Fruit fly (Drosophila melanogaster): ENCODE data around the gene CG4558.

The CG4558 gene

DNA sequence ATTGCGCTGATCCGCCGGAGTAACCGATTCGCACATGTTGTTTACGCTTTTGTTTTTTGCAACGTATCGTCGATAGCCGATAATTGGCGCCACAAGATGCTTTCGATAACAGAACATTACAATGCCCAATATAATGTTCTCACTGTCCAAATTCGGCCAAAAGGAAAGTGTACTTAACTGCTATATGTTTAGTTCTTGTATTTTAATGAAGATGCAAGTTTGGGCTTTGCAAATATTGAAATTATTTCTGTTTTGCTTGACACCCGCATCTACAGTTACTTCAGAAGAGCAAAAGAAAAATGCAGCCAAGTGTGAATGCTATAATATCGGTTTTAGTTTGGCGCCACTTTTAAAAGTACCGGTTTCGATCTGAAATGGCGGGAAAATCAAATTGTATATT, 3.0 kb downstream of the CG4558 start (continued):
- TF ChIP-seq CG10147 (GFP tag; optimal IDR thresholded peaks at IDR 0.05) (peak; percentile 91), Hsf (GFP tag; optimal IDR thresholded peaks at IDR 0.05) (peak; percentile 89), so (GFP tag; IDR thresholded peaks at IDR 0.05) (peak; percentile 79), CoRest (tag; optimal IDR thresholded peaks at IDR 0.05) (peak; percentile 96), gcm2 (GFP tag; optimal IDR thresholded peaks at IDR 0.05) (peak; percentile 72), CG2120 (GFP tag; optimal IDR thresholded peaks at IDR 0.05) (peak; percentile 94), sob (GFP tag; IDR thresholded peaks at IDR 0.05) (peak; percentile 88), CG31441 (GFP tag; IDR thresholded peaks at IDR 0.05) (peak; percentile 83), D19B (GFP tag; optimal IDR thresholded peaks at IDR 0.05) (peak; percentile 83), btn (GFP tag; optimal IDR thresholded peaks at IDR 0.05) (peak; percentile 87), Xbp1 (GFP tag; optimal IDR thresholded peaks at IDR 0.05) (peak; percentile 92), CG10462 (GFP tag; optimal IDR thresholded peaks at IDR 0.05) (peak; percentile 71), MESR4 (GFP tag; optimal IDR thresholded peaks at IDR 0.05) (peak; percentile 30), CG12104 (GFP tag; optimal IDR thresholded peaks at IDR 0.05) (peak; percentile 90), CG34224 (GFP tag; IDR thresholded peaks at IDR 0.05; ENCODE audit: partially characterized antibody) (0 out of 3 replicates have a peak, but pooled peaks have one; percentile 35), Rfx (GFP tag; IDR thresholded peaks at IDR 0.05) (peak; percentile 94), CG11247 (GFP tag; IDR thresholded peaks at IDR 0.05) (peak; percentile 90), Bteb2 (GFP tag; optimal IDR thresholded peaks at IDR 0.05) (peak; percentile 84), Stat92E (GFP tag; optimal IDR thresholded peaks at IDR 0.05) (peak in 1 of 3 experiments; percentile 11), Spps (tag; optimal IDR thresholded peaks at IDR 0.05) (peak; percentile 65), GATAe (GFP tag; conservative IDR thresholded peaks at IDR 0.05) (no peak; the same call in 1 of the 2 replicates), Sin3A (optimal IDR thresholded peaks at IDR 0.05) (peak; percentile 43), twi (tag; optimal IDR thresholded peaks at IDR 0.05) (peak; percentile 79), CG15479 (GFP tag; optimal IDR thresholded peaks at IDR 0.05) (no peak), CG12744 (GFP tag; optimal IDR thresholded peaks at IDR 0.05) (peak; percentile 85), caup (GFP tag; optimal IDR thresholded peaks at IDR 0.05; ENCODE audit: severe bottlenecking) (peak; percentile 90), CG1529 (GFP tag; optimal IDR thresholded peaks at IDR 0.05) (peak; percentile 79), gsb (GFP tag; IDR thresholded peaks at IDR 0.05) (peak; percentile 72), CG14667 (GFP tag; IDR thresholded peaks at IDR 0.05) (peak; percentile 78)

DNA sequence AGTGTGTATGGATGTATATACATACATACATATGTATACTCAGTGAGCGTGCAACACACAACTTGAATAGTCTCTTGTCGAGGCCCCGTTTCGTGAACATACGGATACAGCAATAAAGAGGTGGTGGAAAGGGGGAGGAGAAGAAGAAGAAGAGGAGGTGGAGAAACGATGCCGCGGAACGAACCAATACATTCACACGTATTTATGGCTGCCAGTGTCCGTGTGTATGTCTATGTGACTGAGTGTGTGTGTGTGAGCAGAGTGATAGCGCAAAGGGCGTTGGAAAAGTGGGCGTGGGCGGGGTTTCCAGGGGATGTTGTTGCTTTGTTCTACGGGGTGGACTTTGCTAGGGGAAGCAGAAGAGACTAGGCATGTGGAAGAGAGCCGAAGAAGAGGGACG, 3.8 kb downstream of the CG4558 start:
- TF ChIP-seq disco-r (GFP tag; optimal IDR thresholded peaks at IDR 0.05) = no peak
- TF ChIP-seq slp2 (GFP tag; optimal IDR thresholded peaks at IDR 0.05) = no peak
- no peak for TF ChIP-seq Max (GFP tag; optimal IDR thresholded peaks at IDR 0.05)
- no peak for TF ChIP-seq CG12744 (GFP tag; optimal IDR thresholded peaks at IDR 0.05)
- no peak for TF ChIP-seq Hr3 (GFP tag; optimal IDR thresholded peaks at IDR 0.05)
- no peak for TF ChIP-seq CG6813 (GFP tag; optimal IDR thresholded peaks at IDR 0.05)
- no peak for TF ChIP-seq CG7372 (GFP tag; IDR thresholded peaks at IDR 0.05)
- TF ChIP-seq lbe (GFP tag; optimal IDR thresholded peaks at IDR 0.05) = no peak
- TF ChIP-seq CG3726 (GFP tag; IDR thresholded peaks at IDR 0.05) = no peak
- TF ChIP-seq pnt (GFP tag; optimal IDR thresholded peaks at IDR 0.05) = no peak
- TF ChIP-seq CG14860 (GFP tag; IDR thresholded peaks at IDR 0.05; ENCODE audit: partially characterized antibody) = no peak
- TF ChIP-seq CG12155 (GFP tag; optimal IDR thresholded peaks at IDR 0.05) = no peak
- TF ChIP-seq Deaf1 (tag; optimal IDR thresholded peaks at IDR 0.05) = peak; percentile 89
- TF ChIP-seq Bteb2 (GFP tag; optimal IDR thresholded peaks at IDR 0.05) = no peak
- TF ChIP-seq CG2199 (GFP tag; IDR thresholded peaks at IDR 0.05) = peak; percentile 57; the same call in 1 of the 3 replicates
- TF ChIP-seq CG5180 (GFP tag; optimal IDR thresholded peaks at IDR 0.05) = peak; percentile 34
- no peak for TF ChIP-seq CG17568 (GFP tag; optimal IDR thresholded peaks at IDR 0.05)
- peak; percentile 98 for TF ChIP-seq pros (GFP tag; optimal IDR thresholded peaks at IDR 0.05)
- peak; percentile 67 for TF ChIP-seq chn (GFP tag; optimal IDR thresholded peaks at IDR 0.05)
- no peak for TF ChIP-seq CG9609 (GFP tag; optimal IDR thresholded peaks at IDR 0.05)
- no peak for TF ChIP-seq da (GFP tag; optimal IDR thresholded peaks at IDR 0.05)
- no peak; the same call in 1 of the 2 replicates for TF ChIP-seq tna (GFP tag; IDR thresholded peaks at IDR 0.05; ENCODE audit: partially characterized antibody)
- TF ChIP-seq unpg (GFP tag; optimal IDR thresholded peaks at IDR 0.05) = no peak
- peak; percentile 90 for TF ChIP-seq kni (GFP tag; optimal IDR thresholded peaks at IDR 0.05)
- no peak for TF ChIP-seq CG12104 (GFP tag; optimal IDR thresholded peaks at IDR 0.05)

Data from whole organism, embryonic.